Worm (Caenorhabditis elegans) whole organism, late embryonic: Measurements from ENCODE around the gene F58E2.2.

Experiments
- F13H6.1 ChIP-seq: sonication (generic microtip); optimal IDR thresholded peaks from 2 replicates; lab custom pipeline; 2016; ENCODE audit warnings: missing genetic modification characterization, missing compliant biosample characterization
- K02D7.2 ChIP-seq: sonication (generic microtip); optimal IDR thresholded peaks from 2 replicates; lab custom pipeline; 2017; ENCODE audit warnings: mild to moderate bottlenecking, missing genetic modification characterization, missing compliant biosample characterization
- ama-1 ChIP-seq: fragments of 150-350 bp; optimal IDR thresholded peaks from 2 replicates; lab custom pipeline; 2014
- ceh-14 ChIP-seq: sonication (generic microtip); optimal IDR thresholded peaks from 2 replicates; lab custom pipeline; 2016; ENCODE audit warnings: missing genotype, missing genetic modification characterization, missing compliant biosample characterization
- ceh-19 ChIP-seq: fragments of 200-800 bp; sonication (Bioruptor generic); optimal IDR thresholded peaks from 2 replicates; lab custom pipeline; 2018; ENCODE audit warnings: mild to moderate bottlenecking, missing genetic modification characterization, missing compliant biosample characterization
- ceh-2 ChIP-seq: sonication (generic microtip); optimal IDR thresholded peaks from 2 replicates; lab custom pipeline; 2016; ENCODE audit warnings: missing genotype, missing genetic modification characterization, missing compliant biosample characterization
- ceh-22 ChIP-seq: sonication (generic microtip); optimal IDR thresholded peaks from 2 replicates; lab custom pipeline; 2017; ENCODE audit warnings: missing biosample characterization, missing genetic modification characterization
- ceh-30 ChIP-seq: fragments of 150-350 bp; optimal IDR thresholded peaks from 2 replicates; lab custom pipeline; 2014; ENCODE audit warnings: missing biosample characterization, missing genetic modification characterization
- ceh-31 ChIP-seq: sonication (generic microtip); optimal IDR thresholded peaks from 2 replicates; lab custom pipeline; 2016; ENCODE audit warnings: missing genetic modification characterization, missing compliant biosample characterization
- ceh-34 ChIP-seq: sonication (generic microtip); optimal IDR thresholded peaks from 2 replicates; lab custom pipeline; 2016; ENCODE audit warnings: mild to moderate bottlenecking, missing genetic modification characterization, missing compliant biosample characterization
- ceh-45 ChIP-seq: fragments of 200-800 bp; sonication (Bioruptor generic); IDR thresholded peaks from 2 replicates; pipeline ENCODE4 v1.3.6; 2022; ENCODE audit warnings: missing genetic modification reagents, missing genetic modification characterization, missing compliant biosample characterization
- ceh-48 ChIP-seq: sonication (generic microtip); optimal IDR thresholded peaks from 2 replicates; lab custom pipeline; 2016; ENCODE audit warnings: missing genetic modification characterization, inconsistent platforms, missing compliant biosample characterization
- ceh-6 ChIP-seq: fragments of 200-800 bp; sonication (Bioruptor generic); optimal IDR thresholded peaks from 2 replicates; lab custom pipeline; 2018; ENCODE audit warnings: mild to moderate bottlenecking, missing genetic modification characterization, missing compliant biosample characterization
- che-1 ChIP-seq: sonication (generic microtip); optimal IDR thresholded peaks from 2 replicates; lab custom pipeline; 2016; ENCODE audit warnings: mild to moderate bottlenecking, missing genetic modification characterization, missing compliant biosample characterization
- dve-1 ChIP-seq: sonication (generic microtip); optimal IDR thresholded peaks from 2 replicates; lab custom pipeline; 2017; ENCODE audit warnings: antibody characterized with exemption, mild to moderate bottlenecking, missing genetic modification characterization, missing compliant biosample characterization
- elt-2 ChIP-seq: sonication (generic microtip); optimal IDR thresholded peaks from 2 replicates; lab custom pipeline; 2016; ENCODE audit warnings: missing genetic modification reagents, missing genetic modification characterization, missing compliant biosample characterization
- elt-4 ChIP-seq: sonication (generic microtip); optimal IDR thresholded peaks from 2 replicates; lab custom pipeline; 2016; ENCODE audit warnings: missing genetic modification characterization, missing compliant biosample characterization
- ets-4 ChIP-seq: sonication (generic microtip); optimal IDR thresholded peaks from 2 replicates; lab custom pipeline; 2016; ENCODE audit warnings: missing genetic modification characterization, missing compliant biosample characterization
- eyg-1 ChIP-seq: sonication (generic microtip); optimal IDR thresholded peaks from 2 replicates; lab custom pipeline; 2016; ENCODE audit warnings: missing genotype, missing genetic modification characterization, missing compliant biosample characterization
- fkh-10 ChIP-seq: fragments of 150-350 bp; optimal IDR thresholded peaks from 2 replicates; lab custom pipeline; 2014; ENCODE audit warnings: missing biosample characterization, missing genetic modification reagents, missing genetic modification characterization
- hlh-6 ChIP-seq: sonication (generic microtip); optimal IDR thresholded peaks from 2 replicates; lab custom pipeline; 2016; ENCODE audit warnings: missing genotype, missing genetic modification characterization, missing compliant biosample characterization
- hlh-8 ChIP-seq: sonication (generic microtip); optimal IDR thresholded peaks from 2 replicates; lab custom pipeline; 2016; ENCODE audit warnings: missing genotype, missing genetic modification characterization, missing compliant biosample characterization
- lim-6 ChIP-seq: sonication (generic microtip); optimal IDR thresholded peaks from 2 replicates; lab custom pipeline; 2016; ENCODE audit warnings: missing genetic modification characterization, missing compliant biosample characterization
- lin-11 ChIP-seq: fragments of 200-800 bp; sonication (Bioruptor generic); optimal IDR thresholded peaks from 2 replicates; lab custom pipeline; 2018; ENCODE audit warnings: mild to moderate bottlenecking, missing genetic modification characterization, missing compliant biosample characterization
- mec-3 ChIP-seq: sonication (generic microtip); optimal IDR thresholded peaks from 2 replicates; lab custom pipeline; 2016; ENCODE audit warnings: borderline replicate concordance, missing genetic modification characterization, missing compliant biosample characterization
- nhr-11 ChIP-seq: fragments of 150-350 bp; optimal IDR thresholded peaks from 2 replicates; lab custom pipeline; 2014; ENCODE audit warnings: missing biosample characterization, missing genetic modification characterization
- nhr-232 ChIP-seq: sonication (generic microtip); optimal IDR thresholded peaks from 2 replicates; lab custom pipeline; 2016; ENCODE audit warnings: missing genetic modification characterization, missing compliant biosample characterization
- npax-4 ChIP-seq: sonication (generic microtip); optimal IDR thresholded peaks from 2 replicates; lab custom pipeline; 2016; ENCODE audit warnings: missing genetic modification characterization, missing compliant biosample characterization
- odd-2 ChIP-seq: sonication (generic microtip); optimal IDR thresholded peaks from 2 replicates; lab custom pipeline; 2017; ENCODE audit warnings: antibody characterized with exemption, mild to moderate bottlenecking, missing genetic modification characterization, missing compliant biosample characterization
- pat-9 ChIP-seq: fragments of 200-800 bp; sonication (Bioruptor generic); optimal IDR thresholded peaks from 2 replicates; lab custom pipeline; 2018; ENCODE audit warnings: mild to moderate bottlenecking, missing genetic modification characterization, moderate library complexity, missing compliant biosample characterization
- pha-2 ChIP-seq: sonication (generic microtip); optimal IDR thresholded peaks from 2 replicates; lab custom pipeline; 2017; ENCODE audit warnings: mild to moderate bottlenecking, missing genetic modification characterization, missing compliant biosample characterization
- pros-1 ChIP-seq: fragments of 150-350 bp; optimal IDR thresholded peaks from 2 replicates; lab custom pipeline; 2014; ENCODE audit warnings: missing biosample characterization, missing genetic modification reagents, missing genetic modification characterization
- ref-2 ChIP-seq: sonication (generic microtip); optimal IDR thresholded peaks from 2 replicates; lab custom pipeline; 2016; ENCODE audit warnings: missing genetic modification characterization, missing compliant biosample characterization
- sdc-2 ChIP-seq: sonication (generic microtip); optimal IDR thresholded peaks from 2 replicates; lab custom pipeline; 2016; ENCODE audit warnings: missing genotype, missing genetic modification characterization, missing compliant biosample characterization
- sox-4 ChIP-seq: sonication (generic microtip); optimal IDR thresholded peaks from 2 replicates; lab custom pipeline; 2017; ENCODE audit warnings: mild to moderate bottlenecking, missing genetic modification characterization, inconsistent platforms, missing compliant biosample characterization
- syd-9 ChIP-seq: sonication (generic microtip); optimal IDR thresholded peaks from 2 replicates; lab custom pipeline; 2016; ENCODE audit warnings: mild to moderate bottlenecking, missing genetic modification characterization, moderate library complexity, missing compliant biosample characterization
- tbx-7 ChIP-seq: sonication (generic microtip); optimal IDR thresholded peaks from 2 replicates; lab custom pipeline; 2016; ENCODE audit warnings: missing genotype, missing genetic modification characterization, missing compliant biosample characterization
- unc-86 ChIP-seq: sonication (generic microtip); optimal IDR thresholded peaks from 2 replicates; lab custom pipeline; 2016; ENCODE audit warnings: missing genetic modification characterization, missing compliant biosample characterization
- zip-5 ChIP-seq: sonication (generic microtip); optimal IDR thresholded peaks from 2 replicates; lab custom pipeline; 2016; ENCODE audit warnings: missing genetic modification characterization, missing compliant biosample characterization
- ztf-16 ChIP-seq: sonication (generic microtip); optimal IDR thresholded peaks from 2 replicates; lab custom pipeline; 2017; ENCODE audit warnings: missing genetic modification characterization, missing compliant biosample characterization

F58E2.2 gene

ce11 chrIV:3501981-3502736 lies 32.3 kb downstream of the F58E2.2 start:
- TF ChIP-seq syd-9 (tag; lab: Kevin White, UChicago) (no peak), ceh-45 (GFP tag; lab: Robert Waterston, UW) (no peak)
- TF ChIP-seq, all 69 proteins: peak for 0

- TF ChIP-seq hlh-8 (tag; lab: Kevin White, UChicago), result no peak
- no peak for TF ChIP-seq ceh-2 (tag; lab: Kevin White, UChicago)
- no peak for TF ChIP-seq lin-11 (tag; lab: Kevin White, UChicago)
- TF ChIP-seq ceh-30 (tag; lab: Kevin White, UChicago), result no peak
- TF ChIP-seq odd-2 (tag; lab: Kevin White, UChicago), result no peak
- no peak for TF ChIP-seq elt-4
- TF ChIP-seq, all 69 proteins: peak for 0
Observed at ce11 chrIV:3504144-3504543, 34.3 kb downstream of the F58E2.2 start, which contains the start of gene srz-83. Gene srz-83, plus strand, starts transcription at chrIV:3504444.

- TF ChIP-seq ama-1 (lab: Kevin White, UChicago) (peak; percentile 40), npax-4 (tag; lab: Kevin White, UChicago) (no peak)
Observed at ce11 chrIV:3505940-3506339, 36.1 kb downstream of the F58E2.2 start.

- TF ChIP-seq lim-6 (tag; lab: Kevin White, UChicago) (no peak), pha-2 (no peak), ceh-34 (no peak), pat-9 (tag; lab: Kevin White, UChicago) (no peak), tbx-7 (tag; lab: Kevin White, UChicago) (no peak), ceh-19 (GFP tag; lab: Kevin White, UChicago) (no peak), eyg-1 (tag; lab: Kevin White, UChicago) (no peak), mec-3 (tag; lab: Kevin White, UChicago) (no peak), syd-9 (tag; lab: Kevin White, UChicago) (no peak), npax-4 (tag; lab: Kevin White, UChicago) (no peak), fkh-10 (no peak)
Observed at ce11 chrIV:3509477-3510063, 39.7 kb downstream of the F58E2.2 start, which contains the start of gene ced-10. Gene ced-10, minus strand, starts transcription at chrIV:3509527.

ce11 chrIV:3514467-3514866 lies 44.6 kb downstream of the F58E2.2 start, which contains the start of gene tsg-101:
Gene tsg-101, minus strand, starts transcription at chrIV:3514567.
- TF ChIP-seq ref-2 (no peak), sdc-2 (tag; lab: Kevin White, UChicago) (no peak), dve-1 (no peak), odd-2 (tag; lab: Kevin White, UChicago) (no peak), ztf-16 (tag; lab: Kevin White, UChicago) (no peak), unc-86 (tag; lab: Kevin White, UChicago) (no peak), ceh-45 (GFP tag; lab: Robert Waterston, UW) (no peak), elt-2 (no peak), sox-4 (tag; lab: Kevin White, UChicago) (no peak), K02D7.2 (tag; lab: Kevin White, UChicago) (no peak), ets-4 (no peak)

ce11 chrIV:3515412-3516046 lies 45.7 kb downstream of the F58E2.2 start:
- no peak for TF ChIP-seq zip-5 (tag; lab: Kevin White, UChicago)
- peak; percentile 71 for TF ChIP-seq ceh-31 (tag; lab: Kevin White, UChicago)
- TF ChIP-seq mec-3 (tag; lab: Kevin White, UChicago), result no peak
- TF ChIP-seq ceh-48 (tag; lab: Kevin White, UChicago), result peak; percentile 89
- TF ChIP-seq eyg-1 (tag; lab: Kevin White, UChicago), result no peak
- no peak for TF ChIP-seq nhr-11 (tag; lab: Kevin White, UChicago)
- TF ChIP-seq lim-6 (tag; lab: Kevin White, UChicago), result no peak
- no peak for TF ChIP-seq ceh-22 (tag; lab: Kevin White, UChicago)
- no peak for TF ChIP-seq nhr-232 (tag; lab: Kevin White, UChicago)
- TF ChIP-seq che-1 (tag; lab: Kevin White, UChicago), result no peak
- TF ChIP-seq ceh-30 (tag; lab: Kevin White, UChicago), result no peak
- TF ChIP-seq ceh-6, result no peak
- TF ChIP-seq pros-1 (tag; lab: Kevin White, UChicago), result no peak
- TF ChIP-seq F13H6.1 (tag; lab: Kevin White, UChicago), result peak; percentile 50
- TF ChIP-seq ceh-19 (GFP tag; lab: Kevin White, UChicago), result no peak
- peak; percentile 28 for TF ChIP-seq ceh-34
- TF ChIP-seq hlh-6 (tag; lab: Kevin White, UChicago), result no peak
- TF ChIP-seq ceh-14, result no peak
- TF ChIP-seq pha-2, result no peak
